Worm (Caenorhabditis elegans) whole organism, young adult: Measurements from ENCODE around the gene Y50D4B.1.

Experiments
- B0019.2 ChIP-seq: fragments of 200-800 bp; sonication (Bioruptor generic); conservative IDR thresholded peaks from 2 replicates; pipeline ENCODE4 v1.3.6; 2022; ENCODE audit warnings: missing genetic modification reagents, missing genetic modification characterization, missing compliant biosample characterization
- D2030.7 ChIP-seq: fragments of 200-800 bp; sonication (Bioruptor generic); IDR thresholded peaks from 2 replicates; pipeline ENCODE4 v1.3.6; 2022; ENCODE audit warnings: missing genetic modification reagents, missing genetic modification characterization, missing compliant biosample characterization
- F49E8.2 ChIP-seq: sonication (generic microtip); optimal IDR thresholded peaks from 3 replicates; lab custom pipeline; 2017; ENCODE audit warnings: missing genetic modification characterization, mild to moderate bottlenecking, missing compliant biosample characterization, antibody characterized with exemption, moderate library complexity; ENCODE audit not compliant: insufficient read depth
- F52B5.7 ChIP-seq: sonication (generic microtip); optimal IDR thresholded peaks from 2 replicates; lab custom pipeline; 2016; ENCODE audit warnings: mild to moderate bottlenecking, missing genetic modification characterization, missing compliant biosample characterization
- F57A8.1 ChIP-seq: fragments of 200-800 bp; sonication (Bioruptor generic); optimal IDR thresholded peaks from 2 replicates; lab custom pipeline; 2018; ENCODE audit warnings: mild to moderate bottlenecking, missing genetic modification characterization, moderate library complexity, missing compliant biosample characterization
- K12H6.12 ChIP-seq: fragments of 200-800 bp; sonication (Bioruptor generic); optimal IDR thresholded peaks from 2 replicates; lab custom pipeline; 2018; ENCODE audit warnings: mild to moderate bottlenecking, missing genetic modification characterization, missing compliant biosample characterization
- Y53F4B.3 ChIP-seq: fragments of 200-800 bp; sonication (Bioruptor generic); IDR thresholded peaks from 2 replicates; pipeline ENCODE4 v1.3.6; 2022; ENCODE audit warnings: missing genetic modification reagents, missing genetic modification characterization, missing compliant biosample characterization
- Y67H2A.10 ChIP-seq: fragments of 200-800 bp; sonication (Bioruptor generic); conservative IDR thresholded peaks from 2 replicates; pipeline ENCODE4 v1.3.6; 2022; ENCODE audit warnings: missing genetic modification reagents, missing genetic modification characterization, missing compliant biosample characterization
- ZK185.1 ChIP-seq: sonication (generic microtip); optimal IDR thresholded peaks from 2 replicates; lab custom pipeline; 2016; ENCODE audit warnings: mild to moderate bottlenecking, missing genetic modification characterization, missing compliant biosample characterization; ENCODE audit not compliant: poor library complexity, severe bottlenecking
- bed-1 ChIP-seq: fragments of 200-800 bp; sonication (Bioruptor generic); IDR thresholded peaks from 2 replicates; pipeline ENCODE4 v1.3.6; 2022; ENCODE audit warnings: missing genetic modification reagents, missing genetic modification characterization, missing compliant biosample characterization
- ceh-40 ChIP-seq: fragments of 200-800 bp; sonication (Bioruptor generic); IDR thresholded peaks from 2 replicates; pipeline ENCODE4 v1.3.6; 2022; ENCODE audit warnings: missing genetic modification characterization, missing compliant biosample characterization
- ceh-58 ChIP-seq: fragments of 200-800 bp; sonication (Bioruptor generic); IDR thresholded peaks from 2 replicates; pipeline ENCODE4 v1.3.6; 2022; ENCODE audit warnings: missing genetic modification characterization, missing compliant biosample characterization
- ceh-91 ChIP-seq: fragments of 200-800 bp; sonication (Bioruptor generic); IDR thresholded peaks from 2 replicates; pipeline ENCODE4 v1.3.6; 2022; ENCODE audit warnings: missing genetic modification reagents, missing genetic modification characterization, missing compliant biosample characterization
- die-1 ChIP-seq: sonication (generic microtip); optimal IDR thresholded peaks from 2 replicates; lab custom pipeline; 2016; ENCODE audit warnings: missing genotype, mild to moderate bottlenecking, missing genetic modification characterization, missing compliant biosample characterization
- dox-1 ChIP-seq: fragments of 200-800 bp; sonication (Bioruptor generic); IDR thresholded peaks from 2 replicates; pipeline ENCODE4 v1.3.6; 2022; ENCODE audit warnings: missing genetic modification reagents, missing genetic modification characterization, missing compliant biosample characterization
- efl-1 ChIP-seq: fragments of 150-350 bp; optimal IDR thresholded peaks from 2 replicates; lab custom pipeline; 2014; ENCODE audit warnings: missing biosample characterization, missing genetic modification reagents, missing genetic modification characterization
- egl-18 ChIP-seq: fragments of 200-800 bp; sonication (Bioruptor generic); IDR thresholded peaks from 2 replicates; pipeline ENCODE4 v1.3.6; 2022; ENCODE audit warnings: missing genetic modification reagents, missing genetic modification characterization, missing compliant biosample characterization
- egrh-3 ChIP-seq: fragments of 200-800 bp; sonication (Bioruptor generic); IDR thresholded peaks from 2 replicates; pipeline ENCODE4 v1.3.6; 2022; ENCODE audit warnings: missing genetic modification reagents, missing genetic modification characterization, missing compliant biosample characterization
- ets-4 ChIP-seq: fragments of 200-800 bp; sonication (Bioruptor generic); optimal IDR thresholded peaks from 2 replicates; lab custom pipeline; 2018; ENCODE audit warnings: mild to moderate bottlenecking, missing genetic modification characterization, missing compliant biosample characterization
- him-1 ChIP-seq: sonication (generic microtip); optimal IDR thresholded peaks from 2 replicates; lab custom pipeline; 2016; ENCODE audit warnings: missing genotype, missing genetic modification reagents, missing genetic modification characterization, missing compliant biosample characterization
- hlh-12 ChIP-seq: sonication (generic microtip); optimal IDR thresholded peaks from 2 replicates; lab custom pipeline; 2016; ENCODE audit warnings: missing genetic modification characterization, missing compliant biosample characterization
- hmg-1.2 ChIP-seq: fragments of 200-800 bp; sonication (Bioruptor generic); IDR thresholded peaks from 2 replicates; pipeline ENCODE4 v1.3.6; 2022; ENCODE audit warnings: missing genetic modification reagents, missing genetic modification characterization, missing compliant biosample characterization
- hsf-1 ChIP-seq: fragments of 200-800 bp; sonication (Bioruptor generic); IDR thresholded peaks from 2 replicates; pipeline ENCODE4 v1.3.6; 2022; ENCODE audit warnings: missing genetic modification reagents, missing genetic modification characterization, missing compliant biosample characterization
- lag-1 ChIP-seq: fragments of 200-800 bp; sonication (Bioruptor generic); IDR thresholded peaks from 2 replicates; pipeline ENCODE4 v1.3.6; 2022; ENCODE audit warnings: missing genetic modification reagents, missing genetic modification characterization, missing compliant biosample characterization
- let-607 ChIP-seq, 2 experiments: fragments of 200-800 bp in 1 of 2; sonication (Bioruptor generic) in 1 of 2; sonication (generic microtip) in 1 of 2; optimal IDR thresholded peaks; 2 replicates each; lab custom pipeline; 2016 to 2018; ENCODE audit warnings: mild to moderate bottlenecking in 2 of 2, missing compliant biosample characterization in 2 of 2, missing genetic modification characterization in 2 of 2, moderate library complexity in 2 of 2, missing genotype in 1 of 2
- lin-35 ChIP-seq, 3 experiments: fragments of 150-350 bp in 2 of 3; sonication (generic microtip) in 1 of 3; optimal IDR thresholded peaks; 2 replicates each; lab custom pipeline; 2014 to 2018; ENCODE audit warnings: missing biosample characterization in 3 of 3, missing genetic modification characterization in 3 of 3, missing genetic modification reagents in 3 of 3
- lsl-1 ChIP-seq: fragments of 200-800 bp; sonication (Bioruptor generic); optimal IDR thresholded peaks from 2 replicates; lab custom pipeline; 2018; ENCODE audit warnings: mild to moderate bottlenecking, missing genetic modification characterization, moderate library complexity, missing compliant biosample characterization
- lsy-27 ChIP-seq: sonication (generic microtip); optimal IDR thresholded peaks from 2 replicates; lab custom pipeline; 2017; ENCODE audit warnings: missing genetic modification characterization, mild to moderate bottlenecking, missing compliant biosample characterization, antibody characterized with exemption, missing genotype, borderline replicate concordance; ENCODE audit not compliant: insufficient read depth
- madf-3 ChIP-seq: fragments of 200-800 bp; sonication (Bioruptor generic); IDR thresholded peaks from 2 replicates; pipeline ENCODE4 v1.3.6; 2022; ENCODE audit warnings: missing genetic modification reagents, missing genetic modification characterization, missing compliant biosample characterization
- madf-8 ChIP-seq: fragments of 200-800 bp; sonication (Bioruptor generic); conservative IDR thresholded peaks from 2 replicates; pipeline ENCODE4 v1.3.6; 2022; ENCODE audit warnings: missing genetic modification reagents, missing genetic modification characterization, missing compliant biosample characterization
- mcd-1 ChIP-seq: fragments of 200-800 bp; sonication (Bioruptor generic); IDR thresholded peaks from 2 replicates; pipeline ENCODE4 v1.3.6; 2022; ENCODE audit warnings: missing genetic modification reagents, missing genetic modification characterization, missing compliant biosample characterization
- mxl-1 ChIP-seq: sonication (generic microtip); optimal IDR thresholded peaks from 2 replicates; lab custom pipeline; 2016; ENCODE audit warnings: missing genetic modification characterization, missing compliant biosample characterization
- nfya-1 ChIP-seq: sonication (generic microtip); optimal IDR thresholded peaks from 2 replicates; lab custom pipeline; 2017; ENCODE audit warnings: antibody characterized with exemption, missing compliant biosample characterization, missing genetic modification characterization, borderline replicate concordance; ENCODE audit not compliant: insufficient read depth
- nfya-2 ChIP-seq: fragments of 200-800 bp; sonication (Bioruptor generic); IDR thresholded peaks from 2 replicates; pipeline ENCODE4 v1.3.6; 2022; ENCODE audit warnings: missing genetic modification reagents, missing genetic modification characterization, missing compliant biosample characterization
- nhr-120 ChIP-seq: fragments of 200-800 bp; sonication (Bioruptor generic); IDR thresholded peaks from 2 replicates; pipeline ENCODE4 v1.3.6; 2022; ENCODE audit warnings: missing genetic modification characterization, missing compliant biosample characterization
- nhr-80 ChIP-seq: sonication (generic microtip); optimal IDR thresholded peaks from 2 replicates; lab custom pipeline; 2016; ENCODE audit warnings: missing genetic modification characterization, missing compliant biosample characterization
- rcor-1 ChIP-seq: fragments of 200-800 bp; sonication (Bioruptor generic); IDR thresholded peaks from 2 replicates; pipeline ENCODE4 v1.3.6; 2022; ENCODE audit warnings: missing genetic modification reagents, missing genetic modification characterization, missing compliant biosample characterization
- repo-1 ChIP-seq: sonication (generic microtip); optimal IDR thresholded peaks from 2 replicates; lab custom pipeline; 2017; ENCODE audit warnings: mild to moderate bottlenecking, missing genetic modification characterization, missing compliant biosample characterization
- sea-2 ChIP-seq: fragments of 200-800 bp; sonication (Bioruptor generic); IDR thresholded peaks from 2 replicates; pipeline ENCODE4 v1.3.6; 2022; ENCODE audit warnings: missing genetic modification characterization, missing compliant biosample characterization
- snpc-1.3 ChIP-seq: sonication (generic microtip); optimal IDR thresholded peaks from 2 replicates; lab custom pipeline; 2017; ENCODE audit warnings: missing genetic modification characterization, mild to moderate bottlenecking, missing compliant biosample characterization, antibody characterized with exemption, moderate library complexity, missing genotype, missing genetic modification reagents; ENCODE audit not compliant: insufficient read depth
- snpc-3.4 ChIP-seq: sonication (generic microtip); optimal IDR thresholded peaks from 2 replicates; lab custom pipeline; 2017; ENCODE audit warnings: missing genetic modification characterization, mild to moderate bottlenecking, missing compliant biosample characterization, antibody characterized with exemption, moderate library complexity, missing genotype, missing genetic modification reagents
- snpc-4 ChIP-seq, 5 experiments: fragments of 150-350 bp in 1 of 5; sonication (generic microtip) in 4 of 5; optimal IDR thresholded peaks; 2 replicates each; lab custom pipeline; 2014 to 2018; ENCODE audit warnings: missing genetic modification characterization in 5 of 5, missing biosample characterization in 3 of 5, antibody characterized with exemption in 2 of 5, mild to moderate bottlenecking in 2 of 5, missing compliant biosample characterization in 2 of 5, missing genotype in 2 of 5, moderate library complexity in 2 of 5, missing genetic modification reagents in 1 of 5
- sptf-2 ChIP-seq: fragments of 200-800 bp; sonication (Bioruptor generic); optimal IDR thresholded peaks from 2 replicates; lab custom pipeline; 2018; ENCODE audit warnings: mild to moderate bottlenecking, missing genetic modification characterization, missing compliant biosample characterization
- tlf-1 ChIP-seq: fragments of 200-800 bp; sonication (Bioruptor generic); optimal IDR thresholded peaks from 2 replicates; lab custom pipeline; 2018; ENCODE audit warnings: mild to moderate bottlenecking, missing genetic modification characterization, missing compliant biosample characterization
- unc-130 ChIP-seq: sonication (generic microtip); optimal IDR thresholded peaks from 2 replicates; lab custom pipeline; 2016; ENCODE audit warnings: missing genetic modification reagents, missing genetic modification characterization, missing compliant biosample characterization
- ztf-6 ChIP-seq: fragments of 200-800 bp; sonication (Bioruptor generic); IDR thresholded peaks from 2 replicates; pipeline ENCODE4 v1.3.6; 2022; ENCODE audit warnings: missing genetic modification reagents, missing genetic modification characterization, missing compliant biosample characterization

The Y50D4B.1 gene

DNA sequence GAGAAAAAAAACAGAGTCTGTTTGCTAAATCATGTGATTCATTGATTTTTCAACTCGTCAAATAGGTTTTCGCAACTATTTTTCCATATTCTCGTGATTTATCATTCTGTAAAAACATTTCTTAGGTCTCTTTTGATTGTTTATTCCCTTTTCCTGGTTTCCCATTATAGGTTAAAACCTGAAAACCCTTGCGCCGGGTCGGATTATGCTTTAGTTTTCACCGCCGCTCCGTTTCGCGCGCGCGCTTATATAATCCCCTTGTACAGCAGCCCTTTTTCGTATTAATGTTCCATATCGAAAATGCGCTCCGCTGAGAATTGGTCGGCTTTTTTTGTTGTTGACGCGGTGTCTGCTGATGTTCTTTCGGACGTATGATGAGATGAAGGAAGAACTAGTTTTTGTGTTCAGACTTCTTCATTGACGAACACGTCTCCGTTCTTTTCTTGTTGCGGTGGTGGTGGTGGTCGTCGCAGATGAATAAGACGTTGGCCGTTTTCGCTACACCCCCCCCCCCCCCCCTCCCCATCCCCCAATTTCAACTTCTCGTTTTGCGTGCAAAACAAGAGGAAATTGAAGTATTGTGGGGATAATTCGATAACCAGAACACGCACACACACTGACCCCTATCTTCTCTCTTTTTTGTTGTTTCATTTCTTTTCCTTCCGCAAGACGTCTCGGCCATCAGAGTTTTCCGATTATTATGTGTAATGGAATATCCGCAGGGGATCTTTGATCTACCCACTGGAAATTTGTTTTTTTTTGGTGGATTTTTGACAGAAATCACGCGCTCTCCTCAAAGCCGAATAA is 41.9 kb downstream of the Y50D4B.1 start (continued):
- TF ChIP-seq hsf-1 (GFP tag; lab: Robert Waterston, UW) (peak; percentile 43; the same call in 1 of the 2 replicates), F49E8.2 (tag; lab: Kevin White, UChicago) (no peak), hlh-12 (tag; lab: Kevin White, UChicago) (no peak), sptf-2 (GFP tag; lab: Kevin White, UChicago) (no peak), ZK185.1 (tag; lab: Kevin White, UChicago) (no peak), madf-8 (GFP tag; lab: Robert Waterston, UW) (no peak), unc-130 (GFP tag; lab: Kevin White, UChicago) (no peak), Y67H2A.10 (GFP tag; lab: Robert Waterston, UW) (no peak), snpc-3.4 (no peak), lin-35 (GFP tag; optimal IDR thresholded peaks at IDR 0.05; lab: Kevin White, UChicago) (peak in 1 of 3 experiments; percentile 28), snpc-1.3 (tag; lab: Kevin White, UChicago) (no peak), snpc-4 (GFP tag; optimal IDR thresholded peaks at IDR 0.05; lab: Kevin White, UChicago) (no peak), snpc-4 (tag; optimal IDR thresholded peaks at IDR 0.05; lab: Kevin White, UChicago) (no peak), nhr-120 (GFP tag; lab: Robert Waterston, UW) (no peak), rcor-1 (GFP tag; lab: Robert Waterston, UW) (no peak), efl-1 (GFP tag; lab: Kevin White, UChicago) (no peak), let-607 (tag; optimal IDR thresholded peaks at IDR 0.05; lab: Kevin White, UChicago) (no peak), him-1 (tag; lab: Kevin White, UChicago) (no peak), ceh-58 (GFP tag; lab: Robert Waterston, UW) (no peak), hmg-1.2 (GFP tag; lab: Robert Waterston, UW) (no peak), B0019.2 (GFP tag; lab: Robert Waterston, UW) (no peak), lsy-27 (tag; lab: Kevin White, UChicago) (no peak), die-1 (tag; lab: Kevin White, UChicago) (no peak), lsl-1 (GFP tag; lab: Kevin White, UChicago) (no peak), K12H6.12 (no peak), D2030.7 (GFP tag; lab: Robert Waterston, UW) (no peak), mxl-1 (tag; lab: Kevin White, UChicago) (no peak), egl-18 (no peak), ceh-40 (GFP tag; lab: Robert Waterston, UW) (no peak), repo-1 (tag; lab: Kevin White, UChicago) (peak; percentile 10), lag-1 (GFP tag; lab: Robert Waterston, UW) (no peak), madf-3 (GFP tag; lab: Robert Waterston, UW) (no peak), Y53F4B.3 (GFP tag; lab: Robert Waterston, UW) (no peak), bed-1 (no peak), ceh-91 (GFP tag; lab: Robert Waterston, UW) (no peak), nfya-1 (tag; lab: Kevin White, UChicago) (no peak), F52B5.7 (tag; lab: Kevin White, UChicago) (no peak), tlf-1 (GFP tag; lab: Kevin White, UChicago) (no peak), mcd-1 (no peak; the same call in 1 of the 2 replicates), sea-2 (no peak), egrh-3 (GFP tag; lab: Robert Waterston, UW) (peak; percentile 40; the same call in 1 of the 2 replicates), ztf-6 (GFP tag; lab: Robert Waterston, UW) (no peak), ets-4 (GFP tag; lab: Kevin White, UChicago) (no peak), F57A8.1 (GFP tag; lab: Kevin White, UChicago) (no peak), nfya-2 (GFP tag; lab: Robert Waterston, UW) (no peak), nhr-80 (no peak), dox-1 (no peak)
